Worm (Caenorhabditis elegans) whole organism, early embryonic: Measurements from ENCODE around the gene ric-4.

Source experiments
- B0310.2 ChIP-seq: sonication (generic microtip); optimal IDR thresholded peaks from 2 replicates; lab custom pipeline; 2016; ENCODE audit warnings: mild to moderate bottlenecking, missing genetic modification characterization, missing compliant biosample characterization
- F13C5.2 ChIP-seq: sonication (generic microtip); optimal IDR thresholded peaks from 2 replicates; lab custom pipeline; 2017; ENCODE audit warnings: mild to moderate bottlenecking, missing genetic modification characterization, inconsistent platforms, missing compliant biosample characterization
- aly-1 ChIP-seq: sonication (generic microtip); optimal IDR thresholded peaks from 2 replicates; lab custom pipeline; 2016; ENCODE audit warnings: missing genetic modification characterization, missing compliant biosample characterization
- ama-1 ChIP-seq: fragments of 150-350 bp; optimal IDR thresholded peaks from 2 replicates; lab custom pipeline; 2014
- ceh-13 ChIP-seq: fragments of 200-800 bp; sonication (Bioruptor generic); optimal IDR thresholded peaks from 2 replicates; lab custom pipeline; 2018; ENCODE audit warnings: mild to moderate bottlenecking, missing genetic modification characterization, missing compliant biosample characterization
- ceh-36 ChIP-seq: sonication (generic microtip); optimal IDR thresholded peaks from 2 replicates; lab custom pipeline; 2016; ENCODE audit warnings: missing genetic modification characterization, inconsistent platforms, missing compliant biosample characterization
- ets-7 ChIP-seq: sonication (generic microtip); optimal IDR thresholded peaks from 2 replicates; lab custom pipeline; 2016; ENCODE audit warnings: missing genotype, missing genetic modification characterization, missing compliant biosample characterization
- flt-1 ChIP-seq: fragments of 200-800 bp; sonication (Bioruptor generic); IDR thresholded peaks from 2 replicates; pipeline ENCODE4 v1.3.6; 2022; ENCODE audit warnings: missing genetic modification characterization, missing compliant biosample characterization
- hmbx-1 ChIP-seq: sonication (generic microtip); optimal IDR thresholded peaks from 2 replicates; lab custom pipeline; 2016; ENCODE audit warnings: mild to moderate bottlenecking, missing genetic modification characterization, missing compliant biosample characterization
- hmg-4 ChIP-seq: fragments of 200-800 bp; sonication (Bioruptor generic); optimal IDR thresholded peaks from 2 replicates; lab custom pipeline; 2018; ENCODE audit warnings: mild to moderate bottlenecking, missing genetic modification characterization, missing compliant biosample characterization
- hnd-1 ChIP-seq: sonication (generic microtip); optimal IDR thresholded peaks from 2 replicates; lab custom pipeline; 2016; ENCODE audit warnings: missing genetic modification characterization, missing compliant biosample characterization
- pes-1 ChIP-seq: fragments of 200-800 bp; sonication (Bioruptor generic); IDR thresholded peaks from 2 replicates; pipeline ENCODE4 v1.3.6; 2022; ENCODE audit warnings: missing genetic modification reagents, missing genetic modification characterization, missing compliant biosample characterization
- scrt-1 ChIP-seq: fragments of 200-800 bp; sonication (Bioruptor generic); IDR thresholded peaks from 2 replicates; pipeline ENCODE4 v1.3.6; 2022; ENCODE audit warnings: missing genetic modification characterization, missing compliant biosample characterization
- sea-1 ChIP-seq: fragments of 200-800 bp; sonication (Bioruptor generic); conservative IDR thresholded peaks from 2 replicates; pipeline ENCODE4 v1.3.6; 2022; ENCODE audit warnings: missing genetic modification characterization, missing compliant biosample characterization
- tbx-11 ChIP-seq: fragments of 200-800 bp; sonication (Bioruptor generic); IDR thresholded peaks from 2 replicates; pipeline ENCODE4 v1.3.6; 2022; ENCODE audit warnings: missing genetic modification characterization, missing compliant biosample characterization
- tbx-37 ChIP-seq: fragments of 200-800 bp; sonication (Bioruptor generic); conservative IDR thresholded peaks from 2 replicates; pipeline ENCODE4 v1.3.6; 2022; ENCODE audit warnings: missing genetic modification reagents, missing genetic modification characterization, missing compliant biosample characterization
- tra-4 ChIP-seq: sonication (generic microtip); optimal IDR thresholded peaks from 2 replicates; lab custom pipeline; 2017; ENCODE audit warnings: missing genetic modification characterization, missing compliant biosample characterization

ric-4 gene

ce11 chrV:10270214-10270613 lies at the start of gene ric-4:
TSS of gene ric-4 (minus strand) at chrV:10270314.
- TF ChIP-seq F13C5.2 (tag; lab: Kevin White, UChicago): no peak
- TF ChIP-seq tbx-11 (GFP tag; lab: Robert Waterston, UW): no peak
- TF ChIP-seq flt-1 (GFP tag; lab: Robert Waterston, UW): no peak
- no peak for TF ChIP-seq tra-4
- TF ChIP-seq B0310.2 (tag; lab: Kevin White, UChicago): no peak
- no peak for TF ChIP-seq ama-1 (lab: Kevin White, UChicago)
- TF ChIP-seq sea-1 (GFP tag; lab: Robert Waterston, UW): no peak
- no peak for TF ChIP-seq ceh-36
- TF ChIP-seq pes-1 (GFP tag; lab: Robert Waterston, UW): no peak
- TF ChIP-seq tbx-37: no peak
- no peak for TF ChIP-seq hnd-1 (tag; lab: Kevin White, UChicago)
- TF ChIP-seq ets-7: no peak
- TF ChIP-seq hmbx-1 (tag; lab: Kevin White, UChicago): no peak
- TF ChIP-seq scrt-1 (GFP tag; lab: Robert Waterston, UW): no peak
- TF ChIP-seq ceh-13 (GFP tag; lab: Kevin White, UChicago): no peak
- TF ChIP-seq aly-1 (tag; lab: Kevin White, UChicago): no peak

ce11 chrV:10319434-10319833 lies 49.3 kb upstream of the ric-4 start, which contains the start of gene B0024.11:
TSS of gene B0024.11 (minus strand) at chrV:10319534.
- TF ChIP-seq pes-1 (GFP tag; lab: Robert Waterston, UW) (no peak), aly-1 (tag; lab: Kevin White, UChicago) (no peak), sea-1 (GFP tag; lab: Robert Waterston, UW) (no peak), hmg-4 (GFP tag; lab: Kevin White, UChicago) (no peak), hnd-1 (tag; lab: Kevin White, UChicago) (no peak), hmbx-1 (tag; lab: Kevin White, UChicago) (no peak), ceh-13 (GFP tag; lab: Kevin White, UChicago) (no peak), tra-4 (no peak), F13C5.2 (tag; lab: Kevin White, UChicago) (no peak), B0310.2 (tag; lab: Kevin White, UChicago) (no peak), ceh-36 (no peak), scrt-1 (GFP tag; lab: Robert Waterston, UW) (no peak), tbx-11 (GFP tag; lab: Robert Waterston, UW) (no peak), flt-1 (GFP tag; lab: Robert Waterston, UW) (no peak), tbx-37 (no peak), ets-7 (no peak), ama-1 (lab: Kevin White, UChicago) (no peak)

- TF ChIP-seq hmbx-1 (tag; lab: Kevin White, UChicago) (no peak), ceh-13 (GFP tag; lab: Kevin White, UChicago) (no peak), B0310.2 (tag; lab: Kevin White, UChicago) (no peak), tra-4 (no peak), aly-1 (tag; lab: Kevin White, UChicago) (no peak), scrt-1 (GFP tag; lab: Robert Waterston, UW) (no peak), sea-1 (GFP tag; lab: Robert Waterston, UW) (no peak), flt-1 (GFP tag; lab: Robert Waterston, UW) (no peak), pes-1 (GFP tag; lab: Robert Waterston, UW) (no peak), tbx-37 (no peak), ceh-36 (no peak), hmg-4 (GFP tag; lab: Kevin White, UChicago) (no peak), ama-1 (lab: Kevin White, UChicago) (no peak), F13C5.2 (tag; lab: Kevin White, UChicago) (no peak), hnd-1 (tag; lab: Kevin White, UChicago) (no peak), tbx-11 (GFP tag; lab: Robert Waterston, UW) (no peak), ets-7 (no peak)
These were observed 47.2 kb upstream of the ric-4 start, which contains the start of gene asps-1 for ce11 chrV:10317294-10317693. TSS of gene asps-1 (minus strand) at chrV:10317394.

- TF ChIP-seq hmbx-1 (tag; lab: Kevin White, UChicago): no peak
- TF ChIP-seq F13C5.2 (tag; lab: Kevin White, UChicago): no peak
- TF ChIP-seq tra-4: no peak
- no peak for TF ChIP-seq aly-1 (tag; lab: Kevin White, UChicago)
- TF ChIP-seq hnd-1 (tag; lab: Kevin White, UChicago): no peak
- no peak for TF ChIP-seq flt-1 (GFP tag; lab: Robert Waterston, UW)
- TF ChIP-seq tbx-37: no peak
- no peak for TF ChIP-seq ama-1 (lab: Kevin White, UChicago)
- no peak for TF ChIP-seq sea-1 (GFP tag; lab: Robert Waterston, UW)
- no peak for TF ChIP-seq pes-1 (GFP tag; lab: Robert Waterston, UW)
- TF ChIP-seq ets-7: no peak
- TF ChIP-seq B0310.2 (tag; lab: Kevin White, UChicago): no peak
- TF ChIP-seq ceh-36: no peak
- no peak for TF ChIP-seq hmg-4 (GFP tag; lab: Kevin White, UChicago)
- TF ChIP-seq scrt-1 (GFP tag; lab: Robert Waterston, UW): no peak
- no peak for TF ChIP-seq tbx-11 (GFP tag; lab: Robert Waterston, UW)
- no peak for TF ChIP-seq ceh-13 (GFP tag; lab: Kevin White, UChicago)
These were observed 44.3 kb upstream of the ric-4 start, which contains the start of gene trx-2 for ce11 chrV:10314371-10314770. TSS of gene trx-2 (plus strand) at chrV:10314671.

ce11 chrV:10313953-10314352 lies 43.8 kb upstream of the ric-4 start, which contains the start of gene gcy-6:
TSS of gene gcy-6 (minus strand) at chrV:10314053.
- TF ChIP-seq ama-1 (lab: Kevin White, UChicago) (no peak), tbx-11 (GFP tag; lab: Robert Waterston, UW) (no peak), hmbx-1 (tag; lab: Kevin White, UChicago) (no peak), hmg-4 (GFP tag; lab: Kevin White, UChicago) (no peak), ceh-13 (GFP tag; lab: Kevin White, UChicago) (no peak), flt-1 (GFP tag; lab: Robert Waterston, UW) (no peak), hnd-1 (tag; lab: Kevin White, UChicago) (no peak), tbx-37 (no peak), aly-1 (tag; lab: Kevin White, UChicago) (no peak), ceh-36 (no peak), B0310.2 (tag; lab: Kevin White, UChicago) (no peak), sea-1 (GFP tag; lab: Robert Waterston, UW) (no peak), F13C5.2 (tag; lab: Kevin White, UChicago) (no peak), pes-1 (GFP tag; lab: Robert Waterston, UW) (no peak), scrt-1 (GFP tag; lab: Robert Waterston, UW) (no peak), ets-7 (no peak), tra-4 (no peak)

ce11 chrV:10307283-10307682 lies 37.2 kb upstream of the ric-4 start, which contains the start of gene che-12:
TSS of gene che-12 (minus strand) at chrV:10307383.
- TF ChIP-seq ets-7 (no peak), hmbx-1 (tag; lab: Kevin White, UChicago) (no peak), hnd-1 (tag; lab: Kevin White, UChicago) (no peak), hmg-4 (GFP tag; lab: Kevin White, UChicago) (no peak), tbx-11 (GFP tag; lab: Robert Waterston, UW) (no peak), ceh-13 (GFP tag; lab: Kevin White, UChicago) (no peak), tbx-37 (no peak), B0310.2 (tag; lab: Kevin White, UChicago) (no peak), aly-1 (tag; lab: Kevin White, UChicago) (no peak), pes-1 (GFP tag; lab: Robert Waterston, UW) (no peak), sea-1 (GFP tag; lab: Robert Waterston, UW) (no peak), flt-1 (GFP tag; lab: Robert Waterston, UW) (no peak), ceh-36 (no peak), F13C5.2 (tag; lab: Kevin White, UChicago) (no peak), tra-4 (no peak), scrt-1 (GFP tag; lab: Robert Waterston, UW) (no peak), ama-1 (lab: Kevin White, UChicago) (no peak)
